Fruit fly (Drosophila melanogaster) whole organism, embryonic: ENCODE results near the gene TwdlE.

Source experiments
- Atf6 ChIP-seq: fragments of 200-800 bp; sonication (Bioruptor generic); IDR thresholded peaks from 2 replicates; pipeline ENCODE4 v1.3.6; 2022; ENCODE audit warnings: missing biosample characterization, missing genetic modification characterization
- Awh ChIP-seq: fragments of 200-800 bp; sonication (Bioruptor generic); IDR thresholded peaks from 2 replicates; pipeline ENCODE4, ENCODE4 v1.3.6; 2022; ENCODE audit warnings: missing biosample characterization, missing genetic modification characterization
- CG11247 ChIP-seq: fragments of 200-800 bp; sonication (Bioruptor generic); IDR thresholded peaks from 2 replicates; pipeline ENCODE4 v1.3.6; 2022; ENCODE audit warnings: missing biosample characterization, missing genetic modification characterization
- CG14014 ChIP-seq: fragments of 200-800 bp; sonication (Bioruptor generic); IDR thresholded peaks from 2 replicates; pipeline ENCODE4 v1.3.6; 2022; ENCODE audit warnings: missing biosample characterization, missing genetic modification characterization
- CG17328 ChIP-seq: fragments of 200-800 bp; sonication (Bioruptor generic); IDR thresholded peaks from 2 replicates; pipeline ENCODE4 v1.3.6; 2022; ENCODE audit warnings: missing biosample characterization, missing genetic modification characterization
- CG17802 ChIP-seq: fragments of 200-800 bp; sonication (Bioruptor generic); optimal IDR thresholded peaks from 2 replicates; lab custom pipeline; 2018; ENCODE audit warnings: missing biosample characterization, mild to moderate bottlenecking, missing genetic modification characterization, moderate library complexity
- CG17829 ChIP-seq: fragments of 200-800 bp; optimal IDR thresholded peaks from 2 replicates; lab custom pipeline; 2019; ENCODE audit warnings: missing biosample characterization, mild to moderate bottlenecking, missing genetic modification characterization, moderate library complexity
- CG1792 ChIP-seq: fragments of 200-800 bp; sonication (Bioruptor generic); optimal IDR thresholded peaks from 2 replicates; lab custom pipeline; 2016; ENCODE audit warnings: missing biosample characterization, missing genetic modification characterization
- CG1832 ChIP-seq: fragments of 200-800 bp; sonication (Bioruptor generic); optimal IDR thresholded peaks from 2 replicates; lab custom pipeline; 2017; ENCODE audit warnings: missing biosample characterization, mild to moderate bottlenecking, missing genetic modification characterization, inconsistent platforms
- CG2678 ChIP-seq: fragments of 200-800 bp; sonication (Bioruptor generic); optimal IDR thresholded peaks from 3 replicates; lab custom pipeline; 2019; ENCODE audit warnings: missing biosample characterization, mild to moderate bottlenecking, missing genetic modification characterization, moderate library complexity
- CG2712 ChIP-seq: fragments of 200-800 bp; optimal IDR thresholded peaks from 3 replicates; lab custom pipeline; 2019; ENCODE audit warnings: missing biosample characterization, mild to moderate bottlenecking, missing genetic modification characterization, moderate library complexity
- CG31365 ChIP-seq: fragments of 200-800 bp; sonication (Bioruptor generic); optimal IDR thresholded peaks from 2 replicates; lab custom pipeline; 2018; ENCODE audit warnings: missing biosample characterization, mild to moderate bottlenecking, missing genetic modification characterization
- CG31388 ChIP-seq: fragments of 200-800 bp; sonication (Bioruptor generic); optimal IDR thresholded peaks from 2 replicates; lab custom pipeline; 2016; ENCODE audit warnings: missing biosample characterization, missing genetic modification characterization
- CG32772 ChIP-seq: fragments of 200-800 bp; sonication (Bioruptor generic); IDR thresholded peaks from 2 replicates; pipeline ENCODE4 v1.3.6; 2022; ENCODE audit warnings: missing biosample characterization, missing genetic modification characterization
- CG4282 ChIP-seq: fragments of 200-800 bp; sonication (Bioruptor generic); optimal IDR thresholded peaks from 2 replicates; lab custom pipeline; 2016; ENCODE audit warnings: missing biosample characterization, missing genetic modification characterization
- CG4360 ChIP-seq: fragments of 200-800 bp; sonication (Bioruptor generic); IDR thresholded peaks from 2 replicates; pipeline ENCODE4 v1.3.6; 2022; ENCODE audit warnings: missing biosample characterization, missing genetic modification characterization
- CG7372 ChIP-seq: fragments of 200-800 bp; sonication (Bioruptor generic); IDR thresholded peaks from 2 replicates; pipeline ENCODE4 v1.3.6; 2022; ENCODE audit warnings: missing biosample characterization, missing genetic modification characterization
- CG9215 ChIP-seq: fragments of 200-800 bp; sonication (Bioruptor generic); IDR thresholded peaks from 2 replicates; pipeline ENCODE4 v1.3.6; 2022; ENCODE audit warnings: missing biosample characterization, missing genetic modification characterization
- CHES-1-like ChIP-seq: fragments of 200-800 bp; sonication (Bioruptor generic); optimal IDR thresholded peaks from 2 replicates; lab custom pipeline; 2016; ENCODE audit warnings: missing biosample characterization, missing genetic modification characterization
- Chrac-16 ChIP-seq: fragments of 200-800 bp; sonication (Bioruptor generic); optimal IDR thresholded peaks from 3 replicates; lab custom pipeline; 2016; ENCODE audit warnings: missing biosample characterization, missing genetic modification characterization
- D19B ChIP-seq: fragments of 200-800 bp; sonication (Bioruptor generic); optimal IDR thresholded peaks from 2 replicates; lab custom pipeline; 2017; ENCODE audit warnings: missing biosample characterization, mild to moderate bottlenecking, missing genetic modification characterization
- Dek ChIP-seq: fragments of 200-800 bp; sonication (Bioruptor generic); optimal IDR thresholded peaks from 3 replicates; lab custom pipeline; 2019; ENCODE audit warnings: missing biosample characterization, mild to moderate bottlenecking, missing genetic modification characterization, moderate library complexity
- Eip74EF ChIP-seq, 2 experiments: fragments of 200-800 bp in 1 of 2; fragments of >200 bp in 1 of 2; sonication (Bioruptor generic) in 1 of 2; optimal IDR thresholded peaks; 2 replicates each; lab custom pipeline; 2017 to 2019; ENCODE audit warnings: missing biosample characterization in 2 of 2, missing genetic modification characterization in 2 of 2, mild to moderate bottlenecking in 1 of 2, moderate library complexity in 1 of 2
- Gsc ChIP-seq: fragments of 200-800 bp; sonication (Bioruptor generic); IDR thresholded peaks from 2 replicates; pipeline ENCODE4 v1.3.6; 2022; ENCODE audit warnings: missing biosample characterization, missing genetic modification characterization
- Hr3 ChIP-seq: fragments of 200-800 bp; sonication (Bioruptor generic); optimal IDR thresholded peaks from 3 replicates; lab custom pipeline; 2016; ENCODE audit warnings: missing biosample characterization, missing genetic modification characterization
- Kr ChIP-seq: fragments of 200-800 bp; sonication (Bioruptor generic); optimal IDR thresholded peaks from 2 replicates; lab custom pipeline; 2017; ENCODE audit warnings: missing biosample characterization, mild to moderate bottlenecking, missing genetic modification characterization
- Med ChIP-seq: fragments of 200-800 bp; sonication (Bioruptor generic); peaks from one replicate; lab custom pipeline; 2016; ENCODE audit warnings: missing biosample characterization, missing genetic modification characterization, mild to moderate bottlenecking, inconsistent platforms, moderate library complexity
- NC2α ChIP-seq: fragments of 200-800 bp; sonication (Bioruptor generic); optimal IDR thresholded peaks from 2 replicates; lab custom pipeline; 2016; ENCODE audit warnings: missing biosample characterization, missing genetic modification characterization
- Side ChIP-seq: fragments of 200-800 bp; sonication (Bioruptor generic); optimal IDR thresholded peaks from 2 replicates; lab custom pipeline; 2016; ENCODE audit warnings: missing biosample characterization, missing genetic modification characterization
- Trl ChIP-seq, 3 experiments: fragments of >200 bp in 2 of 3; fragments of 200-800 bp in 1 of 3; sonication (Bioruptor generic) in 1 of 3; optimal IDR thresholded peaks; 2 replicates in 1 of 3; 3 replicates in 2 of 3; lab custom pipeline; 2016 to 2017; ENCODE audit warnings: missing biosample characterization in 1 of 3, missing genetic modification characterization in 1 of 3
- ash1 ChIP-seq: fragments of 200-800 bp; sonication (Bioruptor generic); optimal IDR thresholded peaks from 2 replicates; lab custom pipeline; 2018; ENCODE audit warnings: missing biosample characterization, mild to moderate bottlenecking, missing genetic modification characterization
- bab2 ChIP-seq: fragments of 200-800 bp; sonication (Bioruptor generic); optimal IDR thresholded peaks from 2 replicates; lab custom pipeline; 2016; ENCODE audit warnings: missing biosample characterization, missing genetic modification characterization
- bcd ChIP-seq: fragments of 200-800 bp; sonication (Bioruptor generic); optimal IDR thresholded peaks from 2 replicates; lab custom pipeline; 2017; ENCODE audit warnings: missing biosample characterization, mild to moderate bottlenecking, missing genetic modification characterization
- gce ChIP-seq: fragments of 200-800 bp; sonication (Bioruptor generic); IDR thresholded peaks from 3 replicates; pipeline ENCODE4 v1.3.6; 2022; ENCODE audit warnings: missing biosample characterization, missing genetic modification characterization
- gro ChIP-seq: fragments of 200-800 bp; sonication (Bioruptor generic); optimal IDR thresholded peaks from 2 replicates; lab custom pipeline; 2016; ENCODE audit warnings: missing biosample characterization, missing genetic modification characterization
- gt ChIP-seq: fragments of 200-800 bp; sonication (Bioruptor generic); IDR thresholded peaks from 2 replicates; pipeline ENCODE4 v1.3.6; 2022; ENCODE audit warnings: missing biosample characterization, missing genetic modification characterization
- h ChIP-seq: fragments of >200 bp; optimal IDR thresholded peaks from 2 replicates; lab custom pipeline; 2017
- ken ChIP-seq: fragments of 200-800 bp; sonication (Bioruptor generic); IDR thresholded peaks from 3 replicates; pipeline ENCODE4 v1.3.6; 2022; ENCODE audit warnings: missing biosample characterization, missing genetic modification characterization
- lov ChIP-seq, 2 experiments: fragments of 200-800 bp in 1 of 2; fragments of >200 bp in 1 of 2; sonication (Bioruptor generic) in 1 of 2; IDR thresholded peaks in 1 of 2; optimal IDR thresholded peaks in 1 of 2; 2 replicates in 1 of 2; 3 replicates in 1 of 2; pipeline versions ENCODE4 v1.3.6 to Lab custom; 2017 to 2022; ENCODE audit warnings: missing biosample characterization in 1 of 2, missing genetic modification characterization in 1 of 2
- oc ChIP-seq: fragments of 200-800 bp; sonication (Bioruptor generic); optimal IDR thresholded peaks from 2 replicates; lab custom pipeline; 2018; ENCODE audit warnings: missing biosample characterization, mild to moderate bottlenecking, missing genetic modification characterization, moderate library complexity
- pho ChIP-seq: fragments of 200-800 bp; sonication (Bioruptor generic); optimal IDR thresholded peaks from 2 replicates; lab custom pipeline; 2016; ENCODE audit warnings: missing biosample characterization, missing genetic modification characterization
- run ChIP-seq: fragments of 200-800 bp; sonication (Bioruptor generic); optimal IDR thresholded peaks from 3 replicates; lab custom pipeline; 2018; ENCODE audit warnings: missing biosample characterization, mild to moderate bottlenecking, missing genetic modification characterization
- salm ChIP-seq: fragments of 200-800 bp; sonication (Bioruptor generic); optimal IDR thresholded peaks from 2 replicates; lab custom pipeline; 2018; ENCODE audit warnings: missing biosample characterization, mild to moderate bottlenecking, missing genetic modification characterization
- schlank ChIP-seq: fragments of 200-800 bp; sonication (Bioruptor generic); optimal IDR thresholded peaks from 2 replicates; lab custom pipeline; 2018; ENCODE audit warnings: missing biosample characterization, mild to moderate bottlenecking, missing genetic modification characterization
- sima ChIP-seq: fragments of 200-800 bp; sonication (Bioruptor generic); optimal IDR thresholded peaks from 2 replicates; lab custom pipeline; 2016; ENCODE audit warnings: missing biosample characterization, missing genetic modification characterization
- slp2 ChIP-seq: fragments of 200-800 bp; sonication (Bioruptor generic); optimal IDR thresholded peaks from 2 replicates; lab custom pipeline; 2016; ENCODE audit warnings: missing biosample characterization, missing genetic modification characterization
- sqz ChIP-seq: fragments of 200-800 bp; sonication (Bioruptor generic); optimal IDR thresholded peaks from 3 replicates; lab custom pipeline; 2018; ENCODE audit warnings: missing biosample characterization, mild to moderate bottlenecking, missing genetic modification characterization
- sr ChIP-seq: fragments of 200-800 bp; sonication (Bioruptor generic); IDR thresholded peaks from 3 replicates; pipeline ENCODE4 v1.3.6; 2022; ENCODE audit warnings: missing biosample characterization, missing genetic modification characterization
- tin ChIP-seq: fragments of 200-800 bp; sonication (Bioruptor generic); optimal IDR thresholded peaks from 3 replicates; lab custom pipeline; 2016; ENCODE audit warnings: missing biosample characterization, missing genetic modification characterization
- tup ChIP-seq: fragments of 200-800 bp; sonication (Bioruptor generic); optimal IDR thresholded peaks from 2 replicates; lab custom pipeline; 2016; ENCODE audit warnings: missing biosample characterization, mild to moderate bottlenecking, missing genetic modification characterization, moderate library complexity
- twi ChIP-seq: fragments of 200-800 bp; optimal IDR thresholded peaks from 2 replicates; lab custom pipeline; 2019; ENCODE audit warnings: missing biosample characterization, mild to moderate bottlenecking, missing genetic modification characterization, moderate library complexity
- unpg ChIP-seq: fragments of 200-800 bp; sonication (Bioruptor generic); optimal IDR thresholded peaks from 3 replicates; lab custom pipeline; 2018; ENCODE audit warnings: missing biosample characterization, mild to moderate bottlenecking, missing genetic modification characterization, moderate library complexity

The TwdlE gene

dm6 chr2L:7810519-7810918 is 50.1 kb downstream of the TwdlE start, which contains the start of gene Cdc14 (continued):
- TF ChIP-seq Trl (optimal IDR thresholded peaks at IDR 0.05; lab: Kevin White, UChicago) (no peak), Trl (GFP tag; optimal IDR thresholded peaks at IDR 0.05; lab: Kevin White, UChicago) (no peak), CG14014 (GFP tag; lab: Robert Waterston, UW) (no peak), CG4282 (no peak), Eip74EF (GFP tag; optimal IDR thresholded peaks at IDR 0.05; lab: Kevin White, UChicago) (peak in 1 of 2 experiments; percentile 10), gro (GFP tag; lab: Kevin White, UChicago) (peak; percentile 23), Med (GFP tag; lab: Kevin White, UChicago) (peak; percentile 90), D19B (GFP tag; lab: Kevin White, UChicago) (no peak), gt (GFP tag; lab: Robert Waterston, UW) (no peak), h (lab: Kevin White, UChicago) (no peak), pho (GFP tag; lab: Kevin White, UChicago) (no peak), CG17829 (tag; lab: Kevin White, UChicago) (no peak), run (tag; lab: Kevin White, UChicago) (no peak), CG32772 (no peak), CG11247 (no peak), Atf6 (GFP tag; lab: Robert Waterston, UW) (no peak), ken (no peak), gce (no peak), Gsc (GFP tag; lab: Robert Waterston, UW) (no peak), NC2α (GFP tag; lab: Kevin White, UChicago) (no peak), CG2712 (tag; lab: Kevin White, UChicago) (no peak), lov (optimal IDR thresholded peaks at IDR 0.05; lab: Kevin White, UChicago) (no peak), lov (GFP tag; IDR thresholded peaks at IDR 0.05; lab: Robert Waterston, UW) (no peak), tin (no peak), CG1832 (no peak), sr (GFP tag; lab: Robert Waterston, UW) (no peak), unpg (GFP tag; lab: Kevin White, UChicago) (peak; percentile 30), CG7372 (GFP tag; lab: Robert Waterston, UW) (no peak), Side (no peak), sima (GFP tag; lab: Kevin White, UChicago) (no peak), oc (no peak), CG4360 (GFP tag; lab: Robert Waterston, UW) (no peak), CG17802 (tag; lab: Kevin White, UChicago) (no peak), CG9215 (GFP tag; lab: Robert Waterston, UW) (no peak), Awh (GFP tag; lab: Robert Waterston, UW) (no peak), twi (tag; lab: Kevin White, UChicago) (no peak), bcd (GFP tag; lab: Kevin White, UChicago) (no peak), tup (no peak), CHES-1-like (GFP tag; lab: Kevin White, UChicago) (no peak), ash1 (no peak), CG31365 (tag; lab: Kevin White, UChicago) (no peak), salm (tag; lab: Kevin White, UChicago) (no peak), schlank (tag; lab: Kevin White, UChicago) (no peak), bab2 (GFP tag; lab: Kevin White, UChicago) (no peak), Kr (GFP tag; lab: Kevin White, UChicago) (no peak), Hr3 (no peak), Dek (tag; lab: Kevin White, UChicago) (no peak), CG2678 (tag; lab: Kevin White, UChicago) (no peak), CG17328 (no peak), slp2 (GFP tag; lab: Kevin White, UChicago) (no peak), CG31388 (GFP tag; lab: Kevin White, UChicago) (no peak), CG1792 (GFP tag; lab: Kevin White, UChicago) (no peak), sqz (GFP tag; lab: Kevin White, UChicago) (no peak), Chrac-16 (GFP tag; lab: Kevin White, UChicago) (no peak)
